Fruit fly (Drosophila melanogaster) whole organism, larva: ENCODE data around the gene Pk34A.
A peak's percentile ranks its signal among the peaks of the same experiment; 100 is the strongest.

Source experiments
- noc ChIP-seq: fragments of 200-800 bp; sonication (Bioruptor generic); optimal IDR thresholded peaks from 3 replicates; lab custom pipeline; 2019; ENCODE audit warnings: missing biosample characterization, mild to moderate bottlenecking, missing genetic modification characterization, moderate library complexity

The Pk34A gene

dm6 chr2L:13165802-13166347 lies 7.3 kb downstream of the Pk34A start, which contains the start of gene DnaJ-H:
TSS of gene DnaJ-H (minus strand) at chr2L:13166072.
- no peak for TF ChIP-seq noc

- TF ChIP-seq noc: no peak
Observed at dm6 chr2L:13176123-13176522, 17.5 kb downstream of the Pk34A start, which contains the start of gene CG43925. TSS of gene CG43925 (plus strand) at chr2L:13176423.

- TF ChIP-seq noc: no peak
Observed at dm6 chr2L:13176701-13177249, 18.2 kb downstream of the Pk34A start, which contains the start of the genes Sfmbt and CG5439. TSS of gene Sfmbt (minus strand) at chr2L:13176785. TSS of gene CG5439 (plus strand) at chr2L:13177150.

- TF ChIP-seq noc: no peak
Observed at dm6 chr2L:13179095-13179494, 20.5 kb downstream of the Pk34A start, which contains the start of gene Alg7. TSS of gene Alg7 (plus strand) at chr2L:13179247.

dm6 chr2L:13182415-13182814 lies 23.8 kb downstream of the Pk34A start, which contains the start of gene Mgat3:
TSS of gene Mgat3 (minus strand) at chr2L:13182596.
- no peak for TF ChIP-seq noc

- no peak for TF ChIP-seq noc
Observed at dm6 chr2L:13183150-13183549, 24.5 kb downstream of the Pk34A start, which contains the start of gene Rsph1. TSS of gene Rsph1 (plus strand) at chr2L:13183450.

dm6 chr2L:13190534-13190933 lies 31.9 kb downstream of the Pk34A start:
- peak; percentile 93 for TF ChIP-seq noc

dm6 chr2L:13191052-13191678 lies 32.6 kb downstream of the Pk34A start:
- TF ChIP-seq noc: no peak

- no peak for TF ChIP-seq noc
Observed at dm6 chr2L:13191894-13192293, 33.3 kb downstream of the Pk34A start, which contains the start of the genes CG16974 and Edem2. TSS of gene CG16974 (minus strand) at chr2L:13191979. TSS of gene Edem2 (plus strand) at chr2L:13192201.

- TF ChIP-seq noc: no peak
Observed at dm6 chr2L:13195822-13196221, 37.2 kb downstream of the Pk34A start.

dm6 chr2L:13202960-13203436 lies 44.4 kb downstream of the Pk34A start, which contains the start of gene CG16972:
TSS of gene CG16972 (minus strand) at chr2L:13203295.
- TF ChIP-seq noc: no peak

dm6 chr2L:13203437-13204137 lies 45.0 kb downstream of the Pk34A start, which contains the start of gene Pect:
TSS of gene Pect (plus strand) at chr2L:13203762.
- peak; percentile 51 for TF ChIP-seq noc

dm6 chr2L:13204151-13204550 lies 45.5 kb downstream of the Pk34A start:
- TF ChIP-seq noc: no peak

- TF ChIP-seq noc: no peak
Observed at dm6 chr2L:13205256-13205655, 46.6 kb downstream of the Pk34A start.

- TF ChIP-seq noc: peak; percentile 57
Observed at dm6 chr2L:13206077-13206668, 47.6 kb downstream of the Pk34A start.

- no peak for TF ChIP-seq noc
Observed at dm6 chr2L:13206857-13207463, 48.4 kb downstream of the Pk34A start.
